Fruit fly (Drosophila melanogaster): ENCODE results near the gene CG34432.

Gene CG34432

dm6 chr3R:30648851-30649250 is at the start of gene CG34432:
Gene CG34432 (plus strand): TSS chr3R:30649151.
- TF ChIP-seq Sin3A (optimal IDR thresholded peaks at IDR 0.05) (no peak), h (optimal IDR thresholded peaks at IDR 0.05) (no peak), ttk (optimal IDR thresholded peaks at IDR 0.05) (no peak), insv (optimal IDR thresholded peaks at IDR 0.05) (no peak)

- TF ChIP-seq Myc (optimal IDR thresholded peaks at IDR 0.05) (no peak), psq (optimal IDR thresholded peaks at IDR 0.05) (no peak), ttk (optimal IDR thresholded peaks at IDR 0.05) (no peak), h (optimal IDR thresholded peaks at IDR 0.05) (no peak), insv (optimal IDR thresholded peaks at IDR 0.05) (no peak), Sin3A (optimal IDR thresholded peaks at IDR 0.05) (no peak)
These were observed 49.5 kb upstream of the CG34432 start for dm6 chr3R:30599404-30599980.

- TF ChIP-seq insv (optimal IDR thresholded peaks at IDR 0.05) = no peak
- no peak for TF ChIP-seq h (optimal IDR thresholded peaks at IDR 0.05)
- TF ChIP-seq Myc (optimal IDR thresholded peaks at IDR 0.05) = no peak
- TF ChIP-seq psq (optimal IDR thresholded peaks at IDR 0.05) = peak; percentile 67
These were observed 48.6 kb upstream of the CG34432 start for dm6 chr3R:30600154-30601009.

dm6 chr3R:30601440-30602256 is 47.3 kb upstream of the CG34432 start, which contains the start of the genes CG2246 and CG31021:
Gene CG2246 (minus strand): TSS chr3R:30601489.
Gene CG31021 (plus strand): TSS chr3R:30602206.
- TF ChIP-seq h (optimal IDR thresholded peaks at IDR 0.05) (no peak), Myc (optimal IDR thresholded peaks at IDR 0.05) (no peak), insv (optimal IDR thresholded peaks at IDR 0.05) (no peak), Sin3A (optimal IDR thresholded peaks at IDR 0.05) (no peak), ttk (optimal IDR thresholded peaks at IDR 0.05) (no peak), psq (optimal IDR thresholded peaks at IDR 0.05) (no peak)

dm6 chr3R:30603881-30604280 is 45.1 kb upstream of the CG34432 start, which contains the start of gene PH4alphaNE3:
Gene PH4alphaNE3 (plus strand): TSS chr3R:30604181.
- TF ChIP-seq Sin3A (optimal IDR thresholded peaks at IDR 0.05) = no peak
- TF ChIP-seq insv (optimal IDR thresholded peaks at IDR 0.05) = no peak
- no peak for TF ChIP-seq h (optimal IDR thresholded peaks at IDR 0.05)
- TF ChIP-seq Myc (optimal IDR thresholded peaks at IDR 0.05) = no peak
- no peak for TF ChIP-seq ttk (optimal IDR thresholded peaks at IDR 0.05)
- TF ChIP-seq psq (optimal IDR thresholded peaks at IDR 0.05) = no peak

dm6 chr3R:30605889-30606288 is 43.1 kb upstream of the CG34432 start, which contains the start of gene CG31016:
Gene CG31016 (plus strand): TSS chr3R:30606189.
- TF ChIP-seq ttk (optimal IDR thresholded peaks at IDR 0.05) (no peak), insv (optimal IDR thresholded peaks at IDR 0.05) (no peak), Myc (optimal IDR thresholded peaks at IDR 0.05) (no peak), psq (optimal IDR thresholded peaks at IDR 0.05) (no peak), h (optimal IDR thresholded peaks at IDR 0.05) (no peak), Sin3A (optimal IDR thresholded peaks at IDR 0.05) (no peak)

dm6 chr3R:30616098-30616857 is 32.7 kb upstream of the CG34432 start:
- TF ChIP-seq ttk (optimal IDR thresholded peaks at IDR 0.05) (no peak), h (optimal IDR thresholded peaks at IDR 0.05) (no peak), Sin3A (optimal IDR thresholded peaks at IDR 0.05) (no peak), Myc (optimal IDR thresholded peaks at IDR 0.05) (no peak), psq (optimal IDR thresholded peaks at IDR 0.05) (no peak), insv (optimal IDR thresholded peaks at IDR 0.05) (no peak)

- TF ChIP-seq psq (optimal IDR thresholded peaks at IDR 0.05) (no peak), Myc (optimal IDR thresholded peaks at IDR 0.05) (no peak), ttk (optimal IDR thresholded peaks at IDR 0.05) (no peak), h (optimal IDR thresholded peaks at IDR 0.05) (no peak), Sin3A (optimal IDR thresholded peaks at IDR 0.05) (no peak), insv (optimal IDR thresholded peaks at IDR 0.05) (no peak)
These were observed 31.5 kb upstream of the CG34432 start for dm6 chr3R:30617457-30617856.

- TF ChIP-seq psq (optimal IDR thresholded peaks at IDR 0.05) (no peak), ttk (optimal IDR thresholded peaks at IDR 0.05) (no peak), Myc (optimal IDR thresholded peaks at IDR 0.05) (no peak), h (optimal IDR thresholded peaks at IDR 0.05) (no peak), insv (optimal IDR thresholded peaks at IDR 0.05) (no peak)
These were observed 27.1 kb upstream of the CG34432 start, which contains the start of gene CG44954 for dm6 chr3R:30621806-30622205. Gene CG44954 (minus strand): TSS chr3R:30621906.

dm6 chr3R:30628928-30629327 is 20.0 kb upstream of the CG34432 start, which contains the start of gene CG2267:
Gene CG2267 (minus strand): TSS chr3R:30629028.
- no peak for TF ChIP-seq Myc (optimal IDR thresholded peaks at IDR 0.05)
- no peak for TF ChIP-seq ttk (optimal IDR thresholded peaks at IDR 0.05)
- TF ChIP-seq insv (optimal IDR thresholded peaks at IDR 0.05) = no peak
- TF ChIP-seq Sin3A (optimal IDR thresholded peaks at IDR 0.05) = no peak
- TF ChIP-seq psq (optimal IDR thresholded peaks at IDR 0.05) = no peak
- TF ChIP-seq h (optimal IDR thresholded peaks at IDR 0.05) = no peak

dm6 chr3R:30643240-30643639 is 5.7 kb upstream of the CG34432 start:
- no peak for TF ChIP-seq psq (optimal IDR thresholded peaks at IDR 0.05)
- no peak for TF ChIP-seq insv (optimal IDR thresholded peaks at IDR 0.05)
- TF ChIP-seq Myc (optimal IDR thresholded peaks at IDR 0.05) = no peak
- no peak for TF ChIP-seq h (optimal IDR thresholded peaks at IDR 0.05)
- TF ChIP-seq Sin3A (optimal IDR thresholded peaks at IDR 0.05) = no peak
- TF ChIP-seq ttk (optimal IDR thresholded peaks at IDR 0.05) = no peak
